Worm (Caenorhabditis elegans) whole organism, early embryonic: Measurements from ENCODE around the gene Y113G7B.11.

Experiments
- aly-1 ChIP-seq: sonication (generic microtip); optimal IDR thresholded peaks from 2 replicates; lab custom pipeline; 2016; ENCODE audit warnings: missing genetic modification characterization, missing compliant biosample characterization
- ama-1 ChIP-seq: fragments of 150-350 bp; optimal IDR thresholded peaks from 2 replicates; lab custom pipeline; 2014
- ceh-13 ChIP-seq: fragments of 200-800 bp; sonication (Bioruptor generic); optimal IDR thresholded peaks from 2 replicates; lab custom pipeline; 2018; ENCODE audit warnings: mild to moderate bottlenecking, missing genetic modification characterization, missing compliant biosample characterization
- ets-7 ChIP-seq: sonication (generic microtip); optimal IDR thresholded peaks from 2 replicates; lab custom pipeline; 2016; ENCODE audit warnings: missing genotype, missing genetic modification characterization, missing compliant biosample characterization
- flt-1 ChIP-seq: fragments of 200-800 bp; sonication (Bioruptor generic); IDR thresholded peaks from 2 replicates; pipeline ENCODE4 v1.3.6; 2022; ENCODE audit warnings: missing genetic modification characterization, missing compliant biosample characterization
- hmbx-1 ChIP-seq: sonication (generic microtip); optimal IDR thresholded peaks from 2 replicates; lab custom pipeline; 2016; ENCODE audit warnings: mild to moderate bottlenecking, missing genetic modification characterization, missing compliant biosample characterization
- hmg-4 ChIP-seq: fragments of 200-800 bp; sonication (Bioruptor generic); optimal IDR thresholded peaks from 2 replicates; lab custom pipeline; 2018; ENCODE audit warnings: mild to moderate bottlenecking, missing genetic modification characterization, missing compliant biosample characterization
- pes-1 ChIP-seq: fragments of 200-800 bp; sonication (Bioruptor generic); IDR thresholded peaks from 2 replicates; pipeline ENCODE4 v1.3.6; 2022; ENCODE audit warnings: missing genetic modification reagents, missing genetic modification characterization, missing compliant biosample characterization
- scrt-1 ChIP-seq: fragments of 200-800 bp; sonication (Bioruptor generic); IDR thresholded peaks from 2 replicates; pipeline ENCODE4 v1.3.6; 2022; ENCODE audit warnings: missing genetic modification characterization, missing compliant biosample characterization
- sea-1 ChIP-seq: fragments of 200-800 bp; sonication (Bioruptor generic); conservative IDR thresholded peaks from 2 replicates; pipeline ENCODE4 v1.3.6; 2022; ENCODE audit warnings: missing genetic modification characterization, missing compliant biosample characterization
- tbx-11 ChIP-seq: fragments of 200-800 bp; sonication (Bioruptor generic); IDR thresholded peaks from 2 replicates; pipeline ENCODE4 v1.3.6; 2022; ENCODE audit warnings: missing genetic modification characterization, missing compliant biosample characterization
- tbx-37 ChIP-seq: fragments of 200-800 bp; sonication (Bioruptor generic); conservative IDR thresholded peaks from 2 replicates; pipeline ENCODE4 v1.3.6; 2022; ENCODE audit warnings: missing genetic modification reagents, missing genetic modification characterization, missing compliant biosample characterization

DNA sequence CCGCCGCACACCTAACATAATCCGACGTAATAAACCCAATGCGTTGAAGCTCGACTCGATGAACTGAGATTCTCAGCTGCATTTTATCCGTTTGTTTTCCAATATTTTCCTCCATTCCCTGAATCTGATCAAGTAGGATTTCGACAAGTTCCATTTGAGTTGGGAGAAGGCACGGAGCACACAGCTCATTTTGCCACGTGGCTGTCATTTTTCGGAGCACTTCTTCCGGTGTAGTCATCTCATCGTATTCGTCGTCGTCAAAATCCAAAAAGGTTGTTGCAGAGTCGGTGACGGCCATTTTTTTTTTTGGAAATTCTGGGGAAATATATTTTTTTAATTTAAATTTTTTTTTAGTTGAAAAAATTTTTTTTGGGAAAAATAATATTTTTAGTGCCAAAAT lies 22.3 kb upstream of the Y113G7B.11 start, which contains the start of gene sld-5:
- TF ChIP-seq ama-1 (lab: Kevin White, UChicago), result no peak
- no peak for TF ChIP-seq pes-1 (GFP tag; lab: Robert Waterston, UW)
- no peak for TF ChIP-seq sea-1 (GFP tag; lab: Robert Waterston, UW)
- TF ChIP-seq scrt-1 (GFP tag; lab: Robert Waterston, UW), result no peak
- no peak for TF ChIP-seq hmg-4 (GFP tag; lab: Kevin White, UChicago)
- no peak for TF ChIP-seq ceh-13 (GFP tag; lab: Kevin White, UChicago)
- TF ChIP-seq tbx-11 (GFP tag; lab: Robert Waterston, UW), result no peak
- no peak for TF ChIP-seq ets-7 (tag; lab: Kevin White, UChicago)
- no peak for TF ChIP-seq aly-1
- no peak for TF ChIP-seq flt-1 (GFP tag; lab: Robert Waterston, UW)
- TF ChIP-seq tbx-37 (GFP tag; lab: Robert Waterston, UW), result no peak
- no peak for TF ChIP-seq hmbx-1 (tag; lab: Kevin White, UChicago)
